Worm (Caenorhabditis elegans) whole organism, L4 larva: Measurements from ENCODE around the gene ckb-1.

Experiments
- F49E8.2 ChIP-seq: sonication (generic microtip); optimal IDR thresholded peaks from 2 replicates; lab custom pipeline; 2016; ENCODE audit warnings: missing compliant biosample characterization, mild to moderate bottlenecking, missing genetic modification characterization, borderline replicate concordance
- T26A8.4 ChIP-seq: fragments of 200-800 bp; sonication (Bioruptor generic); IDR thresholded peaks from 2 replicates; pipeline ENCODE4 v1.3.6; 2022; ENCODE audit warnings: missing genetic modification characterization, missing compliant biosample characterization
- ceh-20 ChIP-seq: fragments of 200-800 bp; sonication (Bioruptor generic); IDR thresholded peaks from 2 replicates; pipeline ENCODE4 v1.3.6; 2022; ENCODE audit warnings: missing genetic modification reagents, missing genetic modification characterization, missing compliant biosample characterization
- ceh-28 ChIP-seq: fragments of 150-350 bp; optimal IDR thresholded peaks from 2 replicates; lab custom pipeline; 2014; ENCODE audit warnings: missing biosample characterization, missing genetic modification reagents, missing genetic modification characterization
- ceh-32 ChIP-seq: sonication (generic microtip); optimal IDR thresholded peaks from 2 replicates; lab custom pipeline; 2016; ENCODE audit warnings: mild to moderate bottlenecking, missing genetic modification characterization, missing compliant biosample characterization; ENCODE audit not compliant: poor library complexity
- ceh-82 ChIP-seq: sonication (generic microtip); optimal IDR thresholded peaks from 2 replicates; lab custom pipeline; 2017; ENCODE audit warnings: missing biosample characterization, missing genetic modification characterization
- daf-16 ChIP-seq, 3 experiments: sonication (generic microtip); optimal IDR thresholded peaks; 2 replicates each; lab custom pipeline; 2016 to 2017; ENCODE audit warnings: missing genetic modification characterization in 3 of 3, missing genetic modification reagents in 3 of 3, mild to moderate bottlenecking in 2 of 3, missing compliant biosample characterization in 2 of 3, missing biosample characterization in 1 of 3, moderate library complexity in 1 of 3
- dpl-1 ChIP-seq: fragments of 150-350 bp; optimal IDR thresholded peaks from 2 replicates; lab custom pipeline; 2014; ENCODE audit warnings: missing biosample characterization, missing genetic modification reagents, missing genetic modification characterization
- duxl-1 ChIP-seq: sonication (generic microtip); optimal IDR thresholded peaks from 2 replicates; lab custom pipeline; 2016; ENCODE audit warnings: mild to moderate bottlenecking, missing genetic modification characterization, moderate library complexity, missing compliant biosample characterization; ENCODE audit not compliant: poor library complexity
- dve-1 ChIP-seq: sonication (generic microtip); optimal IDR thresholded peaks from 2 replicates; lab custom pipeline; 2017; ENCODE audit warnings: antibody characterized with exemption, mild to moderate bottlenecking, missing genetic modification characterization, missing compliant biosample characterization; ENCODE audit not compliant: insufficient read depth
- fos-1 ChIP-seq: fragments of 150-350 bp; optimal IDR thresholded peaks from 2 replicates; lab custom pipeline; 2014; ENCODE audit warnings: missing biosample characterization, missing genetic modification characterization
- hlh-11 ChIP-seq: fragments of 200-800 bp; sonication (Bioruptor generic); optimal IDR thresholded peaks from 2 replicates; lab custom pipeline; 2018; ENCODE audit warnings: mild to moderate bottlenecking, missing genetic modification characterization, missing compliant biosample characterization
- jun-1 ChIP-seq: fragments of 150-350 bp; optimal IDR thresholded peaks from 2 replicates; lab custom pipeline; 2014; ENCODE audit warnings: missing biosample characterization, missing genetic modification reagents, missing genetic modification characterization
- lim-7 ChIP-seq: fragments of 200-800 bp; sonication (Bioruptor generic); IDR thresholded peaks from 2 replicates; pipeline ENCODE4 v1.3.6; 2022; ENCODE audit warnings: missing genetic modification characterization, missing compliant biosample characterization
- lin-38 ChIP-seq: fragments of 200-800 bp; sonication (Bioruptor generic); IDR thresholded peaks from 2 replicates; pipeline ENCODE4 v1.3.6; 2022; ENCODE audit warnings: missing genetic modification reagents, missing genetic modification characterization, missing compliant biosample characterization
- lsy-2 ChIP-seq, 2 experiments: fragments of 150-350 bp in 1 of 2; sonication (generic microtip) in 1 of 2; optimal IDR thresholded peaks; 2 replicates each; lab custom pipeline; 2014 to 2017; ENCODE audit warnings: missing biosample characterization in 2 of 2, missing genetic modification characterization in 2 of 2
- mdl-1 ChIP-seq, 2 experiments: fragments of 150-350 bp in 1 of 2; sonication (generic microtip) in 1 of 2; optimal IDR thresholded peaks; 2 replicates each; lab custom pipeline; 2014 to 2017; ENCODE audit warnings: missing biosample characterization in 2 of 2, missing genetic modification characterization in 2 of 2
- mes-2 ChIP-seq: sonication (generic microtip); optimal IDR thresholded peaks from 2 replicates; lab custom pipeline; 2016; ENCODE audit warnings: missing genotype, mild to moderate bottlenecking, missing genetic modification characterization, missing compliant biosample characterization; ENCODE audit not compliant: poor library complexity, severe bottlenecking
- nhr-11 ChIP-seq: fragments of 150-350 bp; optimal IDR thresholded peaks from 2 replicates; lab custom pipeline; 2014; ENCODE audit warnings: missing biosample characterization, missing genetic modification characterization
- nhr-25 ChIP-seq: sonication (generic microtip); optimal IDR thresholded peaks from 2 replicates; lab custom pipeline; 2017; ENCODE audit warnings: missing genetic modification characterization, mild to moderate bottlenecking, missing compliant biosample characterization, antibody characterized with exemption, moderate library complexity, borderline replicate concordance; ENCODE audit not compliant: insufficient read depth
- nhr-28 ChIP-seq: fragments of 150-350 bp; optimal IDR thresholded peaks from 2 replicates; lab custom pipeline; 2014; ENCODE audit warnings: missing biosample characterization, missing genetic modification characterization
- nhr-6 ChIP-seq: fragments of 150-350 bp; optimal IDR thresholded peaks from 2 replicates; lab custom pipeline; 2014; ENCODE audit warnings: missing biosample characterization, missing genetic modification characterization
- pha-4 ChIP-seq, 2 experiments: fragments of 150-350 bp in 1 of 2; fragments of 200-800 bp in 1 of 2; sonication (Bioruptor generic) in 1 of 2; IDR thresholded peaks in 1 of 2; optimal IDR thresholded peaks in 1 of 2; 2 replicates each; pipeline versions ENCODE4 v1.3.6 to Lab custom; 2014 to 2022; ENCODE audit warnings: missing genetic modification characterization in 2 of 2, missing genetic modification reagents in 2 of 2, missing biosample characterization in 1 of 2, missing compliant biosample characterization in 1 of 2
- spr-3 ChIP-seq: fragments of 200-800 bp; sonication (Bioruptor generic); optimal IDR thresholded peaks from 2 replicates; lab custom pipeline; 2018; ENCODE audit warnings: mild to moderate bottlenecking, missing genetic modification characterization, missing compliant biosample characterization
- unc-62 ChIP-seq, 3 experiments: fragments of 150-350 bp in 1 of 3; sonication (generic microtip); optimal IDR thresholded peaks in 2 of 3; peaks in 1 of 3; 1 replicate in 1 of 3; 2 replicates in 2 of 3; lab custom pipeline; 2014 to 2017; ENCODE audit warnings: missing biosample characterization in 3 of 3, missing genetic modification characterization in 3 of 3, missing genetic modification reagents in 3 of 3, missing genotype in 1 of 3
- vab-7 ChIP-seq: fragments of 200-800 bp; sonication (Bioruptor generic); IDR thresholded peaks from 2 replicates; pipeline ENCODE4 v1.3.6; 2022; ENCODE audit warnings: missing genetic modification reagents, missing genetic modification characterization, missing compliant biosample characterization
- zag-1 ChIP-seq: fragments of 150-350 bp; optimal IDR thresholded peaks from 2 replicates; lab custom pipeline; 2014; ENCODE audit warnings: missing biosample characterization, missing genetic modification characterization
- zfp-2 ChIP-seq: sonication (generic microtip); optimal IDR thresholded peaks from 2 replicates; lab custom pipeline; 2016; ENCODE audit warnings: mild to moderate bottlenecking, missing genetic modification characterization, missing compliant biosample characterization
- ztf-7 ChIP-seq: fragments of 150-350 bp; optimal IDR thresholded peaks from 2 replicates; lab custom pipeline; 2014; ENCODE audit warnings: missing biosample characterization, missing genetic modification characterization

ckb-1 gene

DNA sequence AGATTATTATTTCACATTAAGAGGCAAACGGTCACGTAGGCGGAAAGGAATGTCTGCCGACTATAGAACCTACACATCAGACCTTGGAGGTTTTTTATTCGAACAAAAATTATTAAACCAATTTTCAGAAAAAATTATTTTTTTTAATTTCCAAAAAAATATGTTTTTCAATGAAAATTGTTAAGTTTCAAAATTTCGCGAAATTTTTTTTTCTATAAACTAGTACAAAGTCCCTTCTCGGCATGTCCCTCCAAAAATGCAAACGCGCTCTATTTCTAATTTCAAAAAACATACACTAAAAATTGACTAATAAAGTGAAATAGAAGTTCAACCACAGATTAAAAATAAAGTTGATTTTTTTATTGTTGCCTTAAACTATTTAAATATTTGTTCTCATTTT is at the start of gene ckb-1:
TSS of gene ckb-1 (plus strand) at position 301 of the 400 bp plus-strand sequence.
- peak; percentile 8 for TF ChIP-seq mes-2
- peak; percentile 15 for TF ChIP-seq dve-1 (tag; lab: Kevin White, UChicago)
- TF ChIP-seq lin-38 (GFP tag; lab: Robert Waterston, UW) = peak; percentile 39; the same call in 1 of the 2 replicates
- TF ChIP-seq pha-4 (GFP tag; IDR thresholded peaks at IDR 0.05; lab: Robert Waterston, UW) = no peak
- TF ChIP-seq pha-4 (tag; optimal IDR thresholded peaks at IDR 0.05; lab: Kevin White, UChicago) = no peak
- peak in 1 of 2 experiments; percentile 7 for TF ChIP-seq lsy-2 (tag; optimal IDR thresholded peaks at IDR 0.05; lab: Kevin White, UChicago)

DNA sequence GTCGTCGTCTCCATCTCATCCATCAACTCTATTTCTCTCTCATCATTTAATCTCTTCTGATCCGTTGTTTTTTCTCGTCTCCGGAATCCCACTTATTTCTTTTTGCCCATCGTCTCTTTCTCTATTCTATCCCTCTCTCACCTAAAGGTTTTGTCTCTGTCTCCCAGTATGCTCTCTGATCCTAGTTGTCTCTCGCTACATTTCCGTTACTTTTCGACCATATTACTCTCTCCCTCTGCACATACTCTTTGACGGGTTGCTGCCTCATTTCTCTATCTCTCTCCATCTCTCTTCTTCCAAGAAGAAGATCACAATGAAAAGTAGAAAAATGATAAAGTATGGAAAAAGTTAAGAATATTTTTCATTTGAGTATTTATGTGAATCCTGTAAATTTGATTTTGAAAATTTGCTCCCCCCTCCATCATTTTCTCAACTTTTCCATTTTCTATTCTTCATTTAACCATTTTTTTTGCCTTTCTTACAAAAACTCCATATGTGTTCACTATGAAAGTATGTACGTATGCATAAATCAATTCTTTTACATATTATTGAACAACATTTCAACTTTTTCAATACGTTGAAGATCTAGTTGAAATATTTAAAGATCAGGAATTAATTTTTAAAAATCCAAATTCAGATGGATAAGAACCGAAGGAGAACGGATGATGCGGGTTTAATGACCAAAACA is 47.9 kb upstream of the ckb-1 start, which contains the start of gene tag-131:
TSS of gene tag-131 (plus strand) at position 638 of the 688 bp plus-strand sequence.
- peak in 1 of 2 experiments; percentile 5 for TF ChIP-seq daf-16 (GFP tag; optimal IDR thresholded peaks at IDR 0.05; lab: Kevin White, UChicago)
- no peak for TF ChIP-seq daf-16 (tag; optimal IDR thresholded peaks at IDR 0.05; lab: Kevin White, UChicago)
- peak in 1 of 2 experiments; percentile 25 for TF ChIP-seq lsy-2 (tag; optimal IDR thresholded peaks at IDR 0.05; lab: Kevin White, UChicago)
- peak in 1 of 2 experiments; percentile 83 for TF ChIP-seq unc-62 (GFP tag; optimal IDR thresholded peaks at IDR 0.05 in 1 of 2; lab: Kevin White, UChicago)
- no peak for TF ChIP-seq unc-62 (tag; optimal IDR thresholded peaks at IDR 0.05; lab: Kevin White, UChicago)
- no peak for TF ChIP-seq ceh-28 (tag; lab: Kevin White, UChicago)
- no peak for TF ChIP-seq ceh-32
- no peak for TF ChIP-seq zag-1
- peak; percentile 27 for TF ChIP-seq hlh-11
- peak; percentile 12 for TF ChIP-seq nhr-28 (tag; lab: Kevin White, UChicago)
- TF ChIP-seq dpl-1 (GFP tag; lab: Kevin White, UChicago) = peak; percentile 14
- peak; percentile 29 for TF ChIP-seq nhr-11
- TF ChIP-seq T26A8.4 (GFP tag; lab: Robert Waterston, UW) = 0 out of 2 replicates have a peak, but pooled peaks have one; percentile 40
- TF ChIP-seq dve-1 (tag; lab: Kevin White, UChicago) = peak; percentile 25
- TF ChIP-seq ceh-20 (GFP tag; lab: Robert Waterston, UW) = 0 out of 2 replicates have a peak, but pooled peaks have one; percentile 25

DNA sequence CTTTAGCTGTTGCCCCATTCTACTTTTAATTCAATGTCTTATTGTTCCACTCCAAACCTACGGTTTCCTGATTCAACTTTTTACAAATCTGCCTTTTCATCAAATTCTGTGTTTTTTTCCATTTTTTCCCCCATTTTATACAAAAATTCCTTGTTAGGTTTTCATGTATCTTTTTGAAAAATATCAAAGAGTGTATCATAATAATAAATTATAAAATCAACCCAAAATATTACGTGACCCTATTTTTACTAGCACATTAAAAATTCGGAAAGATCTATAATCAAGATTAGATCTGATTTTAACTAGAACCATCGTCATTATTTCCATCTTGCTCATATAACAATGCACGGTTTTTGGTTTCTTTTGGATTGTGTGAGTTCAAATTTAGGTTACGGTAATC is 45.0 kb upstream of the ckb-1 start, which contains the start of gene H38K22.6:
TSS of gene H38K22.6 (plus strand) at position 301 of the 400 bp plus-strand sequence.
- TF ChIP-seq unc-62 (GFP tag; optimal IDR thresholded peaks at IDR 0.05 in 1 of 2; lab: Kevin White, UChicago) = no peak
- TF ChIP-seq unc-62 (tag; optimal IDR thresholded peaks at IDR 0.05; lab: Kevin White, UChicago) = no peak
- no peak for TF ChIP-seq mes-2
- no peak for TF ChIP-seq duxl-1 (tag; lab: Kevin White, UChicago)
- TF ChIP-seq spr-3 (GFP tag; lab: Kevin White, UChicago) = no peak
- TF ChIP-seq mdl-1 (tag; optimal IDR thresholded peaks at IDR 0.05; lab: Kevin White, UChicago) = no peak
- no peak for TF ChIP-seq nhr-25
- TF ChIP-seq nhr-28 (tag; lab: Kevin White, UChicago) = no peak
- TF ChIP-seq ceh-32 = no peak
- TF ChIP-seq jun-1 (tag; lab: Kevin White, UChicago) = no peak
- no peak for TF ChIP-seq ceh-82 (tag; lab: Kevin White, UChicago)
- TF ChIP-seq ceh-20 (GFP tag; lab: Robert Waterston, UW) = no peak
- no peak for TF ChIP-seq F49E8.2 (tag; lab: Kevin White, UChicago)
- TF ChIP-seq fos-1 (tag; lab: Kevin White, UChicago) = no peak
- TF ChIP-seq nhr-6 (tag; lab: Kevin White, UChicago) = no peak
- no peak for TF ChIP-seq lim-7 (GFP tag; lab: Robert Waterston, UW)
- no peak for TF ChIP-seq vab-7 (GFP tag; lab: Robert Waterston, UW)

DNA sequence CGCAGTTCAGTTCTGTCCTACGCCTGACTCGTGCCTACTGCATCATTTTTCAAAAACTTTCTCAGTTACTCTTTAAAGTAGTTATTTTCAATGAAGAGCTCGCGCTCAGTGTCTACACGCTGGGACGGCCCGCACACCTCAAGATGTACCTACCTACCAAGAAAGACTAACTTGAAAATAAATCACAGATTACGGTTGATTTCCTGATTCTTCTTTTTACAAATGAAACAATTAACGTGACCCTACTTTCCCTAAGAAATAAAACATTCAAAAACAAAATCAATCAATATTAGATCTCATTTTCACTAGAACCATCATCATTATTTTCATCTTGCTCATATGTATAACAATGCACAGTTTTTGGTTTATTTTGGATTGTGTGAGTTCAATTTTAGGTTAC is 43.7 kb upstream of the ckb-1 start, which contains the start of gene H38K22.7:
TSS of gene H38K22.7 (plus strand) at position 301 of the 400 bp plus-strand sequence.
- TF ChIP-seq zfp-2 (tag; lab: Kevin White, UChicago) (no peak), zag-1 (no peak), lin-38 (GFP tag; lab: Robert Waterston, UW) (no peak), ztf-7 (tag; lab: Kevin White, UChicago) (no peak), unc-62 (GFP tag; optimal IDR thresholded peaks at IDR 0.05 in 1 of 2; lab: Kevin White, UChicago) (no peak), unc-62 (tag; optimal IDR thresholded peaks at IDR 0.05; lab: Kevin White, UChicago) (no peak), mdl-1 (tag; optimal IDR thresholded peaks at IDR 0.05; lab: Kevin White, UChicago) (no peak)
